Fruit fly (Drosophila melanogaster) whole organism: ENCODE measurements around the gene CG3176.

Experiments used
- CG8478 ChIP-seq: fragments of >200 bp; optimal IDR thresholded peaks from 2 replicates; lab custom pipeline; 2018; ENCODE audit warnings: inconsistent platforms
- Dll ChIP-seq: fragments of >200 bp; optimal IDR thresholded peaks from 2 replicates; lab custom pipeline; 2017
- EcR ChIP-seq, 2 experiments: fragments of >200 bp; optimal IDR thresholded peaks; 2 replicates each; lab custom pipeline; 2017; ENCODE audit warnings: missing biosample characterization in 2 of 2, missing genetic modification characterization in 2 of 2, missing genetic modification reagents in 2 of 2
- pan ChIP-seq: fragments of >200 bp; optimal IDR thresholded peaks from 2 replicates; lab custom pipeline; 2017
- psq ChIP-seq: fragments of >200 bp; optimal IDR thresholded peaks from 2 replicates; lab custom pipeline; 2017
- usp ChIP-seq: fragments of >200 bp; optimal IDR thresholded peaks from 2 replicates; lab custom pipeline; 2017; ENCODE audit warnings: missing biosample characterization, missing genetic modification characterization, mixed read lengths

Gene CG3176

dm6 chrX:498434-498833 lies 16.8 kb downstream of the CG3176 start:
- TF ChIP-seq CG8478 (lab: Kevin White, UChicago): no peak
- no peak for TF ChIP-seq pan (lab: Kevin White, UChicago)
- TF ChIP-seq psq: no peak
- TF ChIP-seq EcR (GFP tag; optimal IDR thresholded peaks at IDR 0.05; lab: Kevin White, UChicago): no peak
- no peak for TF ChIP-seq usp
- TF ChIP-seq Dll (lab: Kevin White, UChicago): no peak

dm6 chrX:498924-499588 lies 17.4 kb downstream of the CG3176 start:
- TF ChIP-seq EcR (GFP tag; optimal IDR thresholded peaks at IDR 0.05; lab: Kevin White, UChicago) (no peak), Dll (lab: Kevin White, UChicago) (no peak), psq (no peak), CG8478 (lab: Kevin White, UChicago) (no peak), usp (no peak), pan (lab: Kevin White, UChicago) (no peak)

- TF ChIP-seq Dll (lab: Kevin White, UChicago): no peak
- no peak for TF ChIP-seq usp
- TF ChIP-seq pan (lab: Kevin White, UChicago): no peak
- no peak for TF ChIP-seq CG8478 (lab: Kevin White, UChicago)
- TF ChIP-seq psq: no peak
- no peak for TF ChIP-seq EcR (GFP tag; optimal IDR thresholded peaks at IDR 0.05; lab: Kevin White, UChicago)
These were observed 18.0 kb downstream of the CG3176 start for dm6 chrX:499589-500041.

- TF ChIP-seq EcR (GFP tag; optimal IDR thresholded peaks at IDR 0.05; lab: Kevin White, UChicago): no peak
- TF ChIP-seq psq: no peak
- TF ChIP-seq pan (lab: Kevin White, UChicago): no peak
- no peak for TF ChIP-seq Dll (lab: Kevin White, UChicago)
- no peak for TF ChIP-seq usp
- TF ChIP-seq CG8478 (lab: Kevin White, UChicago): no peak
These were observed 27.5 kb downstream of the CG3176 start, which contains the start of gene arg for dm6 chrX:509117-509516. Gene arg (plus strand): TSS chrX:509435.

- TF ChIP-seq CG8478 (lab: Kevin White, UChicago) (no peak), usp (no peak), Dll (lab: Kevin White, UChicago) (no peak), EcR (GFP tag; optimal IDR thresholded peaks at IDR 0.05; lab: Kevin White, UChicago) (no peak), psq (no peak), pan (lab: Kevin White, UChicago) (no peak)
These were observed 28.9 kb downstream of the CG3176 start for dm6 chrX:510528-510927.

dm6 chrX:512527-512926 lies 30.9 kb downstream of the CG3176 start:
- TF ChIP-seq CG8478 (lab: Kevin White, UChicago): no peak
- no peak for TF ChIP-seq EcR (GFP tag; optimal IDR thresholded peaks at IDR 0.05; lab: Kevin White, UChicago)
- TF ChIP-seq psq: no peak
- TF ChIP-seq usp: no peak
- TF ChIP-seq pan (lab: Kevin White, UChicago): no peak
- TF ChIP-seq Dll (lab: Kevin White, UChicago): no peak

- TF ChIP-seq pan (lab: Kevin White, UChicago) (no peak), Dll (lab: Kevin White, UChicago) (no peak), EcR (GFP tag; optimal IDR thresholded peaks at IDR 0.05; lab: Kevin White, UChicago) (no peak), psq (no peak), usp (no peak)
These were observed 34.0 kb downstream of the CG3176 start for dm6 chrX:515676-516075.

- TF ChIP-seq EcR (GFP tag; optimal IDR thresholded peaks at IDR 0.05; lab: Kevin White, UChicago) (no peak), psq (no peak), CG8478 (lab: Kevin White, UChicago) (no peak), pan (lab: Kevin White, UChicago) (no peak), Dll (lab: Kevin White, UChicago) (no peak), usp (no peak)
These were observed 37.2 kb downstream of the CG3176 start for dm6 chrX:518858-519257.

dm6 chrX:520215-520861 lies 38.7 kb downstream of the CG3176 start:
- TF ChIP-seq EcR (GFP tag; optimal IDR thresholded peaks at IDR 0.05; lab: Kevin White, UChicago) (no peak), Dll (lab: Kevin White, UChicago) (no peak), pan (lab: Kevin White, UChicago) (no peak), CG8478 (lab: Kevin White, UChicago) (no peak), usp (no peak), psq (no peak)

- no peak for TF ChIP-seq psq
- TF ChIP-seq Dll (lab: Kevin White, UChicago): no peak
- TF ChIP-seq usp: no peak
- no peak for TF ChIP-seq CG8478 (lab: Kevin White, UChicago)
- TF ChIP-seq EcR (GFP tag; optimal IDR thresholded peaks at IDR 0.05; lab: Kevin White, UChicago): no peak
- no peak for TF ChIP-seq pan (lab: Kevin White, UChicago)
These were observed 40.0 kb downstream of the CG3176 start for dm6 chrX:521683-522082.

dm6 chrX:522357-523043 lies 40.8 kb downstream of the CG3176 start:
- TF ChIP-seq EcR (GFP tag; optimal IDR thresholded peaks at IDR 0.05; lab: Kevin White, UChicago): peak in 1 of 2 experiments; percentile 63
- no peak for TF ChIP-seq psq
- no peak for TF ChIP-seq usp
- peak; percentile 44 for TF ChIP-seq Dll (lab: Kevin White, UChicago)
- TF ChIP-seq CG8478 (lab: Kevin White, UChicago): no peak
- TF ChIP-seq pan (lab: Kevin White, UChicago): no peak
